Fruit fly (Drosophila melanogaster): ENCODE measurements around the gene Agpat1.

DNA sequence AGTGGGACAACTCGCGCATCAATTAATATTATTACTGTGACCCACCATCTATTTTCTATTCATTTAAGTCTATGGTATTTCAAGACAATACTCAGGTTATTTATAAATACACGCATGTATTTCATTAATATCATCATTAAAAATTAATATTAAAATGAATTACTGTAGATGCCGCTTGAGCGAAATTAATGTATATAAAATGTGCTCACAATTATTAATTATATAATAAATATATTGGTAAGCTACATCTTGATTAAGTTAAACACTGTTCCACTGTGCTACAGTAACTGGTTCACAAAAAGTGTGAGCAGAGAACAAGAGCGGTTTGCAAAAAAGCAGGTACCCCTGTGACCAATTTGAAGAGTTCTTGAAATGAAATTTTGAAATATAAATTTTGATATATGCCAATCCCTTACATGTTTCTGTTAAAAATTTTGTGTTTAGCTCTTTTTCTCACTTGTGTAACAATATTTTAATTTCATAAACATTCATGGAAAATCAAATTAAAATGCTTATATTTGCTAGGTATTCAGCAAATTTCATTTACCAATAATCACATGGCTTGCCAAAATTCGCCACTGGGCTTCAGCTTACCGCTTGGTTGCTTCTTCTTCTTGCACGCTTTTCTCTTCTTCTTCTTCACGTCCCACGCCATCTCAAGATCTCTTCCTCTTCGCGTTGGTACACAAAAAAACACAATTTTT, 14.0 kb upstream of the Agpat1 start:
- TF ChIP-seq Ets98B (GFP tag; IDR thresholded peaks at IDR 0.05), result peak; percentile 99
- TF ChIP-seq CG15710 (tag; optimal IDR thresholded peaks at IDR 0.05), result peak; percentile 100
- TF ChIP-seq fd96Ca (GFP tag; IDR thresholded peaks at IDR 0.05), result peak; percentile 99
